Worm (Caenorhabditis elegans) whole organism, early embryonic: ENCODE data around the gene Y32G9A.3.

Source experiments
- aly-1 ChIP-seq: sonication (generic microtip); optimal IDR thresholded peaks from 2 replicates; lab custom pipeline; 2016; ENCODE audit warnings: missing genetic modification characterization, missing compliant biosample characterization
- ama-1 ChIP-seq: fragments of 150-350 bp; optimal IDR thresholded peaks from 2 replicates; lab custom pipeline; 2014
- ceh-13 ChIP-seq: fragments of 200-800 bp; sonication (Bioruptor generic); optimal IDR thresholded peaks from 2 replicates; lab custom pipeline; 2018; ENCODE audit warnings: mild to moderate bottlenecking, missing genetic modification characterization, missing compliant biosample characterization
- ets-7 ChIP-seq: sonication (generic microtip); optimal IDR thresholded peaks from 2 replicates; lab custom pipeline; 2016; ENCODE audit warnings: missing genotype, missing genetic modification characterization, missing compliant biosample characterization
- flt-1 ChIP-seq: fragments of 200-800 bp; sonication (Bioruptor generic); IDR thresholded peaks from 2 replicates; pipeline ENCODE4 v1.3.6; 2022; ENCODE audit warnings: missing genetic modification characterization, missing compliant biosample characterization
- hmg-4 ChIP-seq: fragments of 200-800 bp; sonication (Bioruptor generic); optimal IDR thresholded peaks from 2 replicates; lab custom pipeline; 2018; ENCODE audit warnings: mild to moderate bottlenecking, missing genetic modification characterization, missing compliant biosample characterization
- pes-1 ChIP-seq: fragments of 200-800 bp; sonication (Bioruptor generic); IDR thresholded peaks from 2 replicates; pipeline ENCODE4 v1.3.6; 2022; ENCODE audit warnings: missing genetic modification reagents, missing genetic modification characterization, missing compliant biosample characterization
- scrt-1 ChIP-seq: fragments of 200-800 bp; sonication (Bioruptor generic); IDR thresholded peaks from 2 replicates; pipeline ENCODE4 v1.3.6; 2022; ENCODE audit warnings: missing genetic modification characterization, missing compliant biosample characterization
- tbx-11 ChIP-seq: fragments of 200-800 bp; sonication (Bioruptor generic); IDR thresholded peaks from 2 replicates; pipeline ENCODE4 v1.3.6; 2022; ENCODE audit warnings: missing genetic modification characterization, missing compliant biosample characterization
- tra-4 ChIP-seq: sonication (generic microtip); optimal IDR thresholded peaks from 2 replicates; lab custom pipeline; 2017; ENCODE audit warnings: missing genetic modification characterization, missing compliant biosample characterization

- no peak for TF ChIP-seq pes-1 (GFP tag; lab: Robert Waterston, UW)
- no peak for TF ChIP-seq flt-1 (GFP tag; lab: Robert Waterston, UW)
- TF ChIP-seq ama-1 = no peak
- TF ChIP-seq tra-4 = no peak
- TF ChIP-seq tbx-11 (GFP tag; lab: Robert Waterston, UW) = no peak
- TF ChIP-seq aly-1 = no peak
- no peak for TF ChIP-seq hmg-4
- TF ChIP-seq ets-7 (tag; lab: Kevin White, UChicago) = no peak
- TF ChIP-seq ceh-13 (GFP tag; lab: Kevin White, UChicago) = no peak
- no peak for TF ChIP-seq scrt-1 (GFP tag; lab: Robert Waterston, UW)
Observed at ce11 chrV:1928473-1928872, 17.3 kb downstream of the Y32G9A.3 start.
